Fruit fly (Drosophila melanogaster): ENCODE data around the gene CG2444.

dm6 chrX:11678539-11679040, 26.5 kb downstream of the CG2444 start, which contains the start of the genes Vlet and bif:
- TF ChIP-seq insv (optimal IDR thresholded peaks at IDR 0.05) (no peak), h (optimal IDR thresholded peaks at IDR 0.05) (no peak), psq (optimal IDR thresholded peaks at IDR 0.05) (no peak), ttk (optimal IDR thresholded peaks at IDR 0.05) (no peak), Sin3A (optimal IDR thresholded peaks at IDR 0.05) (no peak)

All from Kc167 (cell line).